Fruit fly (Drosophila melanogaster) whole organism, embryonic: ENCODE results near the gene Pex10.

Experiments
- Adf1 ChIP-seq: fragments of 200-800 bp; sonication (Bioruptor generic); IDR thresholded peaks from 2 replicates; pipeline ENCODE4 v1.3.6; 2022; ENCODE audit warnings: missing biosample characterization, missing genetic modification characterization
- Awh ChIP-seq: fragments of 200-800 bp; sonication (Bioruptor generic); IDR thresholded peaks from 2 replicates; pipeline ENCODE4, ENCODE4 v1.3.6; 2022; ENCODE audit warnings: missing biosample characterization, missing genetic modification characterization
- Blimp-1 ChIP-seq: fragments of 200-800 bp; sonication (Bioruptor generic); optimal IDR thresholded peaks from 3 replicates; lab custom pipeline; 2018; ENCODE audit warnings: missing biosample characterization, missing genetic modification characterization, mild to moderate bottlenecking, moderate library complexity, missing genetic modification reagents
- CG10147 ChIP-seq: fragments of 200-800 bp; sonication (Bioruptor generic); optimal IDR thresholded peaks from 2 replicates; lab custom pipeline; 2019; ENCODE audit warnings: missing biosample characterization, mild to moderate bottlenecking, missing genetic modification characterization, moderate library complexity
- CG10321 ChIP-seq: fragments of 200-800 bp; sonication (Bioruptor generic); IDR thresholded peaks from 2 replicates; pipeline ENCODE4 v1.3.6; 2022; ENCODE audit warnings: missing biosample characterization, missing genetic modification characterization
- CG10654 ChIP-seq: fragments of 200-800 bp; sonication (Bioruptor generic); optimal IDR thresholded peaks from 2 replicates; lab custom pipeline; 2016; ENCODE audit warnings: missing biosample characterization, missing genetic modification characterization
- CG11093 ChIP-seq: fragments of 200-800 bp; sonication (Bioruptor generic); IDR thresholded peaks from 3 replicates; pipeline ENCODE4 v1.3.6; 2022; ENCODE audit warnings: missing biosample characterization, missing genetic modification characterization
- CG11723 ChIP-seq: fragments of 200-800 bp; sonication (Bioruptor generic); optimal IDR thresholded peaks from 2 replicates; lab custom pipeline; 2017; ENCODE audit warnings: missing biosample characterization, mild to moderate bottlenecking, missing genetic modification characterization
- CG13123 ChIP-seq: fragments of 200-800 bp; sonication (Bioruptor generic); optimal IDR thresholded peaks from 2 replicates; lab custom pipeline; 2016; ENCODE audit warnings: missing biosample characterization, missing genetic modification characterization
- CG13296 ChIP-seq: fragments of 200-800 bp; sonication (Bioruptor generic); optimal IDR thresholded peaks from 3 replicates; lab custom pipeline; 2018; ENCODE audit warnings: missing biosample characterization, mild to moderate bottlenecking, missing genetic modification characterization
- CG14965 ChIP-seq: fragments of 200-800 bp; sonication (Bioruptor generic); optimal IDR thresholded peaks from 2 replicates; lab custom pipeline; 2016; ENCODE audit warnings: missing biosample characterization, missing genetic modification characterization, borderline replicate concordance
- CG17361 ChIP-seq: fragments of 200-800 bp; sonication (Bioruptor generic); IDR thresholded peaks from 3 replicates; pipeline ENCODE4 v1.3.6; 2022; ENCODE audit warnings: missing biosample characterization, missing genetic modification characterization
- CG17568 ChIP-seq: fragments of 200-800 bp; sonication (Bioruptor generic); optimal IDR thresholded peaks from 2 replicates; lab custom pipeline; 2018; ENCODE audit warnings: missing biosample characterization, mild to moderate bottlenecking, missing genetic modification characterization, moderate library complexity
- CG2120 ChIP-seq: fragments of 200-800 bp; sonication (Bioruptor generic); optimal IDR thresholded peaks from 3 replicates; lab custom pipeline; 2016; ENCODE audit warnings: missing biosample characterization, missing genetic modification characterization
- CG2678 ChIP-seq: fragments of 200-800 bp; sonication (Bioruptor generic); optimal IDR thresholded peaks from 3 replicates; lab custom pipeline; 2019; ENCODE audit warnings: missing biosample characterization, mild to moderate bottlenecking, missing genetic modification characterization, moderate library complexity
- CG31441 ChIP-seq: fragments of 200-800 bp; sonication (Bioruptor generic); IDR thresholded peaks from 2 replicates; pipeline ENCODE4 v1.3.6; 2022; ENCODE audit warnings: missing biosample characterization, missing genetic modification characterization
- CG4328 ChIP-seq: fragments of 200-800 bp; sonication (Bioruptor generic); optimal IDR thresholded peaks from 3 replicates; lab custom pipeline; 2017; ENCODE audit warnings: missing biosample characterization, missing genetic modification reagents, missing genetic modification characterization
- CG4424 ChIP-seq: fragments of 200-800 bp; sonication (Bioruptor generic); optimal IDR thresholded peaks from 3 replicates; lab custom pipeline; 2016; ENCODE audit warnings: missing biosample characterization, missing genetic modification characterization
- CG6765 ChIP-seq: fragments of 200-800 bp; sonication (Bioruptor generic); optimal IDR thresholded peaks from 3 replicates; lab custom pipeline; 2017; ENCODE audit warnings: missing biosample characterization, mild to moderate bottlenecking, missing genetic modification characterization
- CG6854 ChIP-seq: fragments of 200-800 bp; sonication (Bioruptor generic); optimal IDR thresholded peaks from 3 replicates; lab custom pipeline; 2017; ENCODE audit warnings: missing biosample characterization, mild to moderate bottlenecking, missing genetic modification characterization
- CG9932 ChIP-seq: fragments of 200-800 bp; sonication (Bioruptor generic); IDR thresholded peaks from 2 replicates; pipeline ENCODE4 v1.3.6; 2022; ENCODE audit warnings: missing biosample characterization, missing genetic modification characterization
- D19B ChIP-seq: fragments of 200-800 bp; sonication (Bioruptor generic); optimal IDR thresholded peaks from 2 replicates; lab custom pipeline; 2017; ENCODE audit warnings: missing biosample characterization, mild to moderate bottlenecking, missing genetic modification characterization
- ERR ChIP-seq: fragments of 200-800 bp; sonication (Bioruptor generic); optimal IDR thresholded peaks from 2 replicates; lab custom pipeline; 2016; ENCODE audit warnings: missing biosample characterization, missing genetic modification characterization
- Elba2 ChIP-seq: fragments of 200-800 bp; sonication (Bioruptor generic); optimal IDR thresholded peaks from 3 replicates; lab custom pipeline; 2016; ENCODE audit warnings: missing biosample characterization, missing genetic modification characterization
- Fer3 ChIP-seq: fragments of 200-800 bp; sonication (Bioruptor generic); optimal IDR thresholded peaks from 2 replicates; lab custom pipeline; 2018; ENCODE audit warnings: missing biosample characterization, mild to moderate bottlenecking, missing genetic modification characterization, moderate library complexity
- HLH3B ChIP-seq: fragments of 200-800 bp; sonication (Bioruptor generic); IDR thresholded peaks from 2 replicates; pipeline ENCODE4 v1.3.6; 2022; ENCODE audit warnings: missing biosample characterization, missing genetic modification characterization
- Hand ChIP-seq: fragments of 200-800 bp; sonication (Bioruptor generic); optimal IDR thresholded peaks from 2 replicates; lab custom pipeline; 2017; ENCODE audit warnings: mild to moderate bottlenecking, missing biosample characterization, missing genetic modification reagents, missing genetic modification characterization
- Hey ChIP-seq: fragments of 200-800 bp; sonication (Bioruptor generic); optimal IDR thresholded peaks from 3 replicates; lab custom pipeline; 2018; ENCODE audit warnings: missing biosample characterization, mild to moderate bottlenecking, missing genetic modification characterization
- MBD-R2 ChIP-seq: fragments of 200-800 bp; sonication (Bioruptor generic); IDR thresholded peaks from 2 replicates; pipeline ENCODE4 v1.3.6; 2022; ENCODE audit warnings: missing biosample characterization, missing genetic modification characterization
- Mrtf ChIP-seq: fragments of 200-800 bp; sonication (Bioruptor generic); IDR thresholded peaks from 3 replicates; pipeline ENCODE4 v1.3.6; 2022; ENCODE audit warnings: missing biosample characterization, missing genetic modification characterization
- Oaz ChIP-seq: fragments of 200-800 bp; sonication (Bioruptor generic); IDR thresholded peaks from 2 replicates; pipeline ENCODE4 v1.3.6; 2022; ENCODE audit warnings: missing biosample characterization, missing genetic modification characterization
- Side ChIP-seq: fragments of 200-800 bp; sonication (Bioruptor generic); optimal IDR thresholded peaks from 2 replicates; lab custom pipeline; 2016; ENCODE audit warnings: missing biosample characterization, missing genetic modification characterization
- Sin3A ChIP-seq: fragments of >200 bp; optimal IDR thresholded peaks from 2 replicates; lab custom pipeline; 2018
- Sox102F ChIP-seq: fragments of 200-800 bp; sonication (Bioruptor generic); optimal IDR thresholded peaks from 2 replicates; lab custom pipeline; 2018; ENCODE audit warnings: missing biosample characterization, mild to moderate bottlenecking, missing genetic modification characterization, moderate library complexity
- Ssrp ChIP-seq: fragments of 200-800 bp; sonication (Bioruptor generic); optimal IDR thresholded peaks from 2 replicates; lab custom pipeline; 2018; ENCODE audit warnings: missing biosample characterization, mild to moderate bottlenecking, missing genetic modification characterization, moderate library complexity
- Trl ChIP-seq, 3 experiments: fragments of >200 bp in 2 of 3; fragments of 200-800 bp in 1 of 3; sonication (Bioruptor generic) in 1 of 3; optimal IDR thresholded peaks; 2 replicates in 1 of 3; 3 replicates in 2 of 3; lab custom pipeline; 2016 to 2017; ENCODE audit warnings: missing biosample characterization in 1 of 3, missing genetic modification characterization in 1 of 3
- Vsx1 ChIP-seq: fragments of 200-800 bp; sonication (Bioruptor generic); optimal IDR thresholded peaks from 2 replicates; lab custom pipeline; 2017; ENCODE audit warnings: missing biosample characterization, mild to moderate bottlenecking, missing genetic modification characterization, missing genetic modification reagents
- Xrp1 ChIP-seq: fragments of 200-800 bp; sonication (Bioruptor generic); IDR thresholded peaks from 2 replicates; pipeline ENCODE4 v1.3.6; 2022; ENCODE audit warnings: missing biosample characterization, missing genetic modification characterization
- ato ChIP-seq: fragments of 200-800 bp; sonication (Bioruptor generic); IDR thresholded peaks from 2 replicates; pipeline ENCODE4 v1.3.6; 2022; ENCODE audit warnings: missing biosample characterization, missing genetic modification characterization; ENCODE audit not compliant: partially characterized antibody
- cg ChIP-seq: fragments of 200-800 bp; sonication (Bioruptor generic); optimal IDR thresholded peaks from 3 replicates; lab custom pipeline; 2019; ENCODE audit warnings: missing biosample characterization, mild to moderate bottlenecking, missing genetic modification characterization, moderate library complexity
- exex ChIP-seq: fragments of 200-800 bp; sonication (Bioruptor generic); optimal IDR thresholded peaks from 4 replicates; lab custom pipeline; 2018; ENCODE audit warnings: missing biosample characterization, mild to moderate bottlenecking, missing genetic modification characterization, moderate library complexity
- fd3F ChIP-seq: fragments of 200-800 bp; sonication (Bioruptor generic); optimal IDR thresholded peaks from 2 replicates; lab custom pipeline; 2018; ENCODE audit warnings: missing biosample characterization, mild to moderate bottlenecking, missing genetic modification characterization, moderate library complexity
- lbe ChIP-seq: fragments of 200-800 bp; sonication (Bioruptor generic); optimal IDR thresholded peaks from 2 replicates; lab custom pipeline; 2016; ENCODE audit warnings: missing biosample characterization, mild to moderate bottlenecking, missing genetic modification characterization
- lmd ChIP-seq: fragments of 200-800 bp; sonication (Bioruptor generic); IDR thresholded peaks from 2 replicates; pipeline ENCODE4 v1.3.6; 2022; ENCODE audit warnings: missing biosample characterization, missing genetic modification characterization
- org-1 ChIP-seq: fragments of 200-800 bp; sonication (Bioruptor generic); optimal IDR thresholded peaks from 2 replicates; lab custom pipeline; 2017; ENCODE audit warnings: missing biosample characterization, missing genetic modification characterization
- ssp ChIP-seq: fragments of 200-800 bp; sonication (Bioruptor generic); IDR thresholded peaks from 2 replicates; pipeline ENCODE4 v1.3.6; 2022; ENCODE audit warnings: missing biosample characterization, missing genetic modification characterization
- tup ChIP-seq: fragments of 200-800 bp; sonication (Bioruptor generic); optimal IDR thresholded peaks from 2 replicates; lab custom pipeline; 2016; ENCODE audit warnings: missing biosample characterization, mild to moderate bottlenecking, missing genetic modification characterization, moderate library complexity
- twi ChIP-seq: fragments of 200-800 bp; optimal IDR thresholded peaks from 2 replicates; lab custom pipeline; 2019; ENCODE audit warnings: missing biosample characterization, mild to moderate bottlenecking, missing genetic modification characterization, moderate library complexity
- usp ChIP-seq: fragments of >200 bp; optimal IDR thresholded peaks from 2 replicates; lab custom pipeline; 2017; ENCODE audit warnings: missing biosample characterization, missing genetic modification characterization
- zfh2 ChIP-seq: fragments of 200-800 bp; sonication (Bioruptor generic); optimal IDR thresholded peaks from 2 replicates; lab custom pipeline; 2016; ENCODE audit warnings: missing biosample characterization, missing genetic modification characterization

The Pex10 gene

DNA sequence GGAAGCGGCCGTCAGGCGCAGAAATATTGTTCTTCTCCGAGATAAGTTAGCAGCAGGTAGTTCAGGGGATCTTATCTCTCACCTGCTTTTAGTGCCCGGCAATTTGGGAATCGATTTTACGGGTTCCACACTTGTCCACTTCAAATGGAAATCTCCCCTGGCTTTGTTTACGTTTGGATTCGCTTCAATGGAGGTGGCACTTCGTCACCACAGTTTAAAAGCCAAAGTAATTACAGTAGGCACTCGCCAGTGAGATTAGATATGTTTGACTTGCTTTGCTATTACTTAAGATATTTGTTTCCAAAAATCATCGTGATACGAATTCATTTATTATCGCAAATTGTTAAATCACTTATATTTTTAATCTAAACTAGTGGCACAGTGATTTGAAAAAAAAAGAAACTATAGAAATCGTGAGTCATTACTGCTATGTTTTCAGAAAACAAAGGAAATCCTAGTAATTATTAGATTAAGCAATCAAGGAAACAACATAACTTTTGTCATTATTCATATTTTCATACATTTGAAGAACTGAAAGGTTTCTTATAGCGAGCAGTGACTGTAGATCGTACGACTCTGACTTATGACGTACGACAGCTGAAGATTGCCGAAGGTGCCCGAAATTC lies 9.6 kb upstream of the Pex10 start (continued):
- TF ChIP-seq usp (GFP tag; lab: Kevin White, UChicago), result no peak
- peak; percentile 63 for TF ChIP-seq CG10147
- TF ChIP-seq Blimp-1 (GFP tag; lab: Kevin White, UChicago), result peak; percentile 27
- TF ChIP-seq Sin3A (lab: Kevin White, UChicago), result no peak
- 0 out of 2 replicates have a peak, but pooled peaks have one; percentile 17 for TF ChIP-seq Oaz (GFP tag; lab: Robert Waterston, UW)
- peak; percentile 44 for TF ChIP-seq Ssrp
- TF ChIP-seq CG31441, result peak; percentile 53
- peak; percentile 59 for TF ChIP-seq CG4424
- TF ChIP-seq D19B (GFP tag; lab: Kevin White, UChicago), result peak; percentile 55
- peak; percentile 48 for TF ChIP-seq fd3F (GFP tag; lab: Kevin White, UChicago)
- peak; percentile 69 for TF ChIP-seq zfh2
- TF ChIP-seq CG13296, result peak; percentile 74
- no peak for TF ChIP-seq ato (GFP tag; lab: Robert Waterston, UW)
- no peak for TF ChIP-seq CG11093 (GFP tag; lab: Robert Waterston, UW)
- peak; percentile 89 for TF ChIP-seq CG2120 (GFP tag; lab: Kevin White, UChicago)
- TF ChIP-seq Elba2 (GFP tag; lab: Kevin White, UChicago), result no peak
- no peak for TF ChIP-seq Awh
- TF ChIP-seq Sox102F (GFP tag; lab: Kevin White, UChicago), result peak; percentile 56
- TF ChIP-seq lmd (GFP tag; lab: Robert Waterston, UW), result peak; percentile 59; the same call in 1 of the 2 replicates
- TF ChIP-seq CG13123 (GFP tag; lab: Kevin White, UChicago), result no peak
- TF ChIP-seq lbe (GFP tag; lab: Kevin White, UChicago), result peak; percentile 76
- TF ChIP-seq Adf1 (GFP tag; lab: Robert Waterston, UW), result no peak
- peak; percentile 13 for TF ChIP-seq CG10654
- peak; percentile 41 for TF ChIP-seq CG6765 (GFP tag; lab: Kevin White, UChicago)
- 0 out of 2 replicates have a peak, but pooled peaks have one; percentile 37 for TF ChIP-seq HLH3B (GFP tag; lab: Robert Waterston, UW)
- TF ChIP-seq CG17361 (GFP tag; lab: Robert Waterston, UW), result peak; percentile 68
- no peak for TF ChIP-seq Trl (optimal IDR thresholded peaks at IDR 0.05; lab: Kevin White, UChicago)
- TF ChIP-seq Trl (GFP tag; optimal IDR thresholded peaks at IDR 0.05; lab: Kevin White, UChicago), result peak; percentile 9
- TF ChIP-seq CG2678, result peak; percentile 84
- TF ChIP-seq CG14965 (GFP tag; lab: Kevin White, UChicago), result no peak
- TF ChIP-seq CG6854 (GFP tag; lab: Kevin White, UChicago), result peak; percentile 41
- TF ChIP-seq ERR (GFP tag; lab: Kevin White, UChicago), result peak; percentile 19
- no peak for TF ChIP-seq CG17568
- peak; percentile 31 for TF ChIP-seq org-1 (GFP tag; lab: Kevin White, UChicago)
- no peak for TF ChIP-seq Mrtf (GFP tag; lab: Robert Waterston, UW)
- TF ChIP-seq MBD-R2, result no peak; the same call in 1 of the 2 replicates
- TF ChIP-seq Side (GFP tag; lab: Kevin White, UChicago), result peak; percentile 29
- TF ChIP-seq CG11723 (GFP tag; lab: Kevin White, UChicago), result peak; percentile 19
- TF ChIP-seq Xrp1 (GFP tag; lab: Robert Waterston, UW), result peak; percentile 46; the same call in 1 of the 2 replicates
- no peak for TF ChIP-seq cg
- no peak for TF ChIP-seq tup (GFP tag; lab: Kevin White, UChicago)
- TF ChIP-seq CG10321 (GFP tag; lab: Robert Waterston, UW), result no peak
- TF ChIP-seq Fer3 (tag; lab: Kevin White, UChicago), result peak; percentile 65
- TF ChIP-seq ssp (GFP tag; lab: Robert Waterston, UW), result 0 out of 2 replicates have a peak, but pooled peaks have one; percentile 12
- peak; percentile 67 for TF ChIP-seq Hand (GFP tag; lab: Kevin White, UChicago)
- TF ChIP-seq CG4328 (GFP tag; lab: Kevin White, UChicago), result peak; percentile 25
- no peak for TF ChIP-seq Vsx1 (GFP tag; lab: Kevin White, UChicago)
- TF ChIP-seq CG9932 (GFP tag; lab: Robert Waterston, UW), result peak; percentile 69
- TF ChIP-seq exex (tag; lab: Kevin White, UChicago), result peak; percentile 98
- no peak for TF ChIP-seq twi
- TF ChIP-seq Hey (tag; lab: Kevin White, UChicago), result peak; percentile 24
